Fruit fly (Drosophila melanogaster) whole organism, wandering third instar larva: ENCODE data around the gene Hph.

Experiments
- Abd-B ChIP-seq: fragments of >200 bp; optimal IDR thresholded peaks from 2 replicates; lab custom pipeline; 2017; ENCODE audit warnings: missing biosample characterization, missing genetic modification characterization
- Dfd ChIP-seq: fragments of >200 bp; optimal IDR thresholded peaks from 2 replicates; lab custom pipeline; 2017; ENCODE audit warnings: missing biosample characterization, missing genetic modification characterization
- Hnf4 ChIP-seq: fragments of 200-800 bp; sonication (Bioruptor generic); optimal IDR thresholded peaks from 2 replicates; lab custom pipeline; 2016; ENCODE audit warnings: missing biosample characterization, mild to moderate bottlenecking, missing genetic modification characterization
- Hr78 ChIP-seq: fragments of >200 bp; optimal IDR thresholded peaks from 2 replicates; lab custom pipeline; 2017; ENCODE audit warnings: missing biosample characterization, missing genetic modification characterization
- Rel ChIP-seq, 2 experiments: fragments of 200-800 bp; sonication (Bioruptor generic) in 1 of 2; optimal IDR thresholded peaks; 2 replicates in 1 of 2; 3 replicates in 1 of 2; lab custom pipeline; 2016 to 2019; ENCODE audit warnings: mild to moderate bottlenecking in 2 of 2, missing biosample characterization in 2 of 2, missing genetic modification characterization in 2 of 2, moderate library complexity in 1 of 2
- Sp1 ChIP-seq: fragments of 200-800 bp; sonication (Bioruptor generic); optimal IDR thresholded peaks from 3 replicates; lab custom pipeline; 2019; ENCODE audit warnings: missing biosample characterization, mild to moderate bottlenecking, missing genetic modification characterization, moderate library complexity
- br ChIP-seq: fragments of 200-800 bp; sonication (Bioruptor generic); optimal IDR thresholded peaks from 2 replicates; lab custom pipeline; 2016; ENCODE audit warnings: missing biosample characterization, missing genetic modification characterization
- dl ChIP-seq, 2 experiments: fragments of 175-275, 200-275 bp in 1 of 2; fragments of 200-275 bp in 1 of 2; sonication (Bioruptor generic); optimal IDR thresholded peaks; lab custom pipeline; 2018; ENCODE audit warnings: mild to moderate bottlenecking in 2 of 2, missing biosample characterization in 2 of 2, missing genetic modification characterization in 2 of 2, moderate library complexity in 2 of 2; ENCODE audit not compliant: partially characterized antibody in 2 of 2, insufficient read depth in 1 of 2
- foxo ChIP-seq, 2 experiments: fragments of 200-800 bp; sonication (Bioruptor generic); optimal IDR thresholded peaks; 2 replicates in 1 of 2; 3 replicates in 1 of 2; lab custom pipeline; 2016 to 2017; ENCODE audit warnings: missing biosample characterization in 2 of 2, missing genetic modification characterization in 2 of 2
- jim ChIP-seq: fragments of 175-275, 200-325 bp; sonication (Bioruptor generic); optimal IDR thresholded peaks from 2 replicates; lab custom pipeline; 2016; ENCODE audit warnings: missing biosample characterization, mild to moderate bottlenecking, missing genetic modification characterization
- pan ChIP-seq: fragments of >200 bp; optimal IDR thresholded peaks from 2 replicates; lab custom pipeline; 2017
- psq ChIP-seq: fragments of 200-800 bp; sonication (Bioruptor generic); optimal IDR thresholded peaks from 3 replicates; lab custom pipeline; 2017; ENCODE audit warnings: missing biosample characterization, mild to moderate bottlenecking, missing genetic modification characterization, moderate library complexity
- tai ChIP-seq: sonication (Bioruptor generic); optimal IDR thresholded peaks from 2 replicates; lab custom pipeline; 2016; ENCODE audit warnings: missing biosample characterization, missing genetic modification characterization

- TF ChIP-seq pan (lab: Kevin White, UChicago): no peak
- peak; percentile 4 for TF ChIP-seq psq (GFP tag; lab: Kevin White, UChicago)
- TF ChIP-seq Abd-B (GFP tag; lab: Kevin White, UChicago): no peak
- no peak for TF ChIP-seq Rel (GFP tag; optimal IDR thresholded peaks at IDR 0.05; lab: Kevin White, UChicago)
- TF ChIP-seq Rel (tag; optimal IDR thresholded peaks at IDR 0.05; lab: Kevin White, UChicago): peak; percentile 9
- peak; percentile 59 for TF ChIP-seq Sp1
- TF ChIP-seq foxo (GFP tag; optimal IDR thresholded peaks at IDR 0.05; lab: Kevin White, UChicago): peak in 1 of 2 experiments; percentile 46
- no peak for TF ChIP-seq Hnf4
- TF ChIP-seq tai: no peak
- TF ChIP-seq br (GFP tag; lab: Kevin White, UChicago): no peak
- peak in 1 of 2 experiments; percentile 27 for TF ChIP-seq dl (GFP tag; optimal IDR thresholded peaks at IDR 0.05; lab: Kevin White, UChicago; ENCODE audit: insufficient read depth in 1 of 2, partially characterized antibody in 2 of 2)
- no peak for TF ChIP-seq jim
- no peak for TF ChIP-seq Dfd (GFP tag; lab: Kevin White, UChicago)
- no peak for TF ChIP-seq Hr78
Observed at dm6 chr3R:5263311-5264250, 6.7 kb downstream of the Hph start.
